Fruit fly (Drosophila melanogaster): ENCODE measurements around the gene Dif.

Gene Dif

DNA sequence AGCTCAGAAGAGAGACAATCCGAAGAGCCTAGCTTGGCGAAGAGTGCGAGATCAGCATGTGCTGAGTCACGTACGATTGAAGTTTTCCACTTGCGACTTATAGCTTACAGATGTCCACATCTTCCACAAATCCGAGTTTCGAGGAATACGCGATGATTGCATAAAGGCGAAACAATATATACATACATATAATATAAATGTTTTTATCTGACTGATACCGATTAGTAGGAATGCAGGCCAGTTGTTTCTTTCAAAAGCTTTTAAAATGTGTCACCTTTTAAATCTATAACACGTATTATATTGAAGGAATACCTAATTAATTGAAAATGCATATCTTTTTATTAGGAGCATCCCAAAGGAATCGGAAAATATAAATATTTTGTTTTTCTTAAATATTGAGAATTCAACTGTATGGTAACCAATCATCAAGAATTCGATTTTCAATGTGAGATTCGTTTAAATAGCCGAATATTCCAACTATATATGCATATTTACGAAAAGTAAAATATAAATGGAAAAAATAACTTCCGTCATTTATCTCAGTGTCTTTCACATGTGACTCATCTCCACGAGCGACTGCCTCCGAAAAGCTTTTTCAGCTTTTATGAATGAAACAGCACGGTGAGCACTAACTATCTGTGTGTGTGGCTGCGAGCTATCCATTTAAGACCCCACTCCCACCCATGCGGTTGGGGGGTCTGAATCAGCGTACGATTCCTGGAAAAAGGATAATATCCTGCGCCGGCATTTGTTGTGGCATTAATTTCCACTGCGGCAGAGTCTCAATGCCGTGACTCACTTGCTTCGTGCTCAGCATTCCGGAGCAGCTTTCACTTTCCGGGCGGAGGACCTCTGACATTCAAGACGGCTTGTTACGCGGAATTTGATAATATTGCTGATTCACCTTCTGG, 17.8 kb upstream of the Dif start (continued):
- TF ChIP-seq ss (GFP tag; optimal IDR thresholded peaks at IDR 0.05) (peak; percentile 3 to 58), dac (GFP tag; optimal IDR thresholded peaks at IDR 0.05) (no peak), CG8119 (GFP tag; IDR thresholded peaks at IDR 0.05) (peak; percentile 63; the same call in 2 of the 3 replicates), CG7368 (GFP tag; optimal IDR thresholded peaks at IDR 0.05) (peak; percentile 65), Sox102F (GFP tag; optimal IDR thresholded peaks at IDR 0.05) (peak; percentile 67), CG6163 (GFP tag; IDR thresholded peaks at IDR 0.05) (no peak; the same call in 2 of the 3 replicates), CG8632 (GFP tag; optimal IDR thresholded peaks at IDR 0.05) (peak; percentile 74), CG10631 (GFP tag; optimal IDR thresholded peaks at IDR 0.05) (peak; percentile 71), CG11294 (GFP tag; IDR thresholded peaks at IDR 0.05) (no peak; the same call in 1 of the 2 replicates), CG11762 (GFP tag; optimal IDR thresholded peaks at IDR 0.05; ENCODE audit: insufficient read depth) (peak; percentile 62), CG3919 (GFP tag; optimal IDR thresholded peaks at IDR 0.05) (peak; percentile 78), Hr4 (GFP tag; optimal IDR thresholded peaks at IDR 0.05) (peak; percentile 77), achi (GFP tag; optimal IDR thresholded peaks at IDR 0.05) (peak; percentile 72), Hr39 (GFP tag; optimal IDR thresholded peaks at IDR 0.05) (peak; percentile 72), CG6276 (GFP tag; optimal IDR thresholded peaks at IDR 0.05) (peak; percentile 69), Lpt (GFP tag; optimal IDR thresholded peaks at IDR 0.05) (peak; percentile 55), esn (GFP tag; optimal IDR thresholded peaks at IDR 0.05) (peak; percentile 86), CG6808 (GFP tag; optimal IDR thresholded peaks at IDR 0.05) (peak; percentile 61), CG10669 (GFP tag; optimal IDR thresholded peaks at IDR 0.05) (peak; percentile 71), OdsH (GFP tag; optimal IDR thresholded peaks at IDR 0.05) (peak; percentile 83), topi (GFP tag; optimal IDR thresholded peaks at IDR 0.05) (peak; percentile 84), spab (GFP tag; optimal IDR thresholded peaks at IDR 0.05) (peak; percentile 52), CG6854 (GFP tag; optimal IDR thresholded peaks at IDR 0.05) (peak; percentile 23), Sox15 (GFP tag; optimal IDR thresholded peaks at IDR 0.05) (peak; percentile 53), svp (GFP tag) (peak; percentile 88), Ets96B (tag; optimal IDR thresholded peaks at IDR 0.05) (peak; percentile 62), salr (GFP tag; optimal IDR thresholded peaks at IDR 0.05) (peak; percentile 32 to 72), eg (GFP tag; IDR thresholded peaks at IDR 0.05) (no peak; the same call in 2 of the 3 replicates), cyc (GFP tag; optimal IDR thresholded peaks at IDR 0.05) (peak; percentile 65), CG3032 (tag; optimal IDR thresholded peaks at IDR 0.05) (peak; percentile 63), vri (GFP tag; optimal IDR thresholded peaks at IDR 0.05) (peak; percentile 31), CG11902 (GFP tag; optimal IDR thresholded peaks at IDR 0.05) (peak; percentile 18), dsx (GFP tag; optimal IDR thresholded peaks at IDR 0.05; ENCODE audit: poor library complexity, severe bottlenecking) (no peak), Blimp-1 (GFP tag; optimal IDR thresholded peaks at IDR 0.05) (peak; percentile 38)

DNA sequence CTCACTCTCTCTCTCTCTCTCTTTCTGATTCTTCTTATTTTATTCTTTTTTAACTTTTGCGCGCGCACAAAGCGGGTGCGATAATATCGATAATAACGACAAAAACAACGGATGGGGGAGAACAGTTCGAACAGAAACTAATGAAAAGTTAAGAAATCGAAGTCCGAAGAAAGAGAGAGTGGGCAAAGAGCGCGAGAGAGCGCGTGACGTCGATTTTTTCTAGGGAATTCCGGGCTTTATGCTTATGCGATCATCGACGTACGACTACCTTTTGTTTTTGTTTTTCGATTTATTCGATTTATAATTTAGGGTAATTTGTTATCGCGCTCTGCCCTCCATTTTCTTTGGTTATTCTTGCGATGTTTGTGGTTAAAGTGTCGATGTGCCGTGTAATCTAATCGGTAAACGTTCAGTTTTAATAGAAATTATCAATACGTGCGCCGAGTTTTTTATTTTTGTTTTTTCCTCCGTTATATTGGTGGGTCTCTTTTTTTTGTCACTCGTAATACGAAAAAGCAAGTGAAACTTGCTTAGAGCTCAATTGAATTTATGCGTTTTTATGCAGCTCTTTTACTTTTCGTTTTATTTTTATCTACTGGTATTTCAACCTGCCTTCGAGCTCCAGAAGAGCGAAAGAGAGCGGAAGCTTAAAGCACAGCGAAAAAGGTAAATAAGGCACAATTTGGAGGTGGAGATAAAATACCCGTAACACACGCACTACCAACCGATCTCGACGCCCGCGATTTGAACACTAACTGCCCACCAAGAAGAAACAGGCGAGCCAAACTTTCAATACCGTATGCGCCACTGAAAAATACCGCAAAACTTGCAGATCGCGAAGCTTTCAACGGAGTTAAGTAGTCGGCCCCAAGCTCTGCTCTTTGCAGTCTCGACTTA, 16.9 kb upstream of the Dif start, which contains the start of gene dl:
TSS of gene dl (minus strand) at position 757 of the 897 bp plus-strand sequence.
- TF ChIP-seq CG4318 (GFP tag; optimal IDR thresholded peaks at IDR 0.05), result peak; percentile 65
- peak; percentile 11 for TF ChIP-seq CG8632 (GFP tag; optimal IDR thresholded peaks at IDR 0.05)
- peak; percentile 49 for TF ChIP-seq Smox (GFP tag; optimal IDR thresholded peaks at IDR 0.05)
- peak; percentile 34 for TF ChIP-seq CG6792 (GFP tag; optimal IDR thresholded peaks at IDR 0.05)
- no peak for TF ChIP-seq Ets21C (GFP tag; optimal IDR thresholded peaks at IDR 0.05)
- peak; percentile 9 for TF ChIP-seq Blimp-1 (GFP tag; optimal IDR thresholded peaks at IDR 0.05)
- TF ChIP-seq Hr4 (GFP tag; optimal IDR thresholded peaks at IDR 0.05), result peak; percentile 78
- peak; percentile 4 for TF ChIP-seq dsx (GFP tag; optimal IDR thresholded peaks at IDR 0.05; ENCODE audit: poor library complexity, severe bottlenecking)
- peak in 1 of 2 experiments; percentile 58 for TF ChIP-seq ss (GFP tag; optimal IDR thresholded peaks at IDR 0.05)
- peak; percentile 37 for TF ChIP-seq cyc (GFP tag; optimal IDR thresholded peaks at IDR 0.05)
- no peak for TF ChIP-seq fd59A (GFP tag; optimal IDR thresholded peaks at IDR 0.05)
- TF ChIP-seq CG6276 (GFP tag; optimal IDR thresholded peaks at IDR 0.05), result peak; percentile 75
- TF ChIP-seq CG11902 (GFP tag; optimal IDR thresholded peaks at IDR 0.05), result no peak
- peak; percentile 78 for TF ChIP-seq svp (GFP tag)
- TF ChIP-seq net (GFP tag; optimal IDR thresholded peaks at IDR 0.05), result peak; percentile 65
- TF ChIP-seq CG11294 (GFP tag; IDR thresholded peaks at IDR 0.05), result peak; percentile 41; the same call in 1 of the 2 replicates
- no peak for TF ChIP-seq CG8319 (GFP tag; optimal IDR thresholded peaks at IDR 0.05)
- TF ChIP-seq CG7368 (GFP tag; optimal IDR thresholded peaks at IDR 0.05), result peak; percentile 12
- peak; percentile 36 for TF ChIP-seq acj6 (GFP tag; optimal IDR thresholded peaks at IDR 0.05)
- TF ChIP-seq CG8119 (GFP tag; IDR thresholded peaks at IDR 0.05), result peak; percentile 81
- no peak for TF ChIP-seq CG6854 (GFP tag; optimal IDR thresholded peaks at IDR 0.05)
- peak; percentile 36 for TF ChIP-seq Ets96B (tag; optimal IDR thresholded peaks at IDR 0.05)
- peak; percentile 68 for TF ChIP-seq dac (GFP tag; optimal IDR thresholded peaks at IDR 0.05)
- TF ChIP-seq Met (GFP tag; optimal IDR thresholded peaks at IDR 0.05), result peak; percentile 51
- no peak for TF ChIP-seq CG16779 (tag; optimal IDR thresholded peaks at IDR 0.05)
